Worm (Caenorhabditis elegans): ENCODE measurements around the gene ddr-1.

DNA sequence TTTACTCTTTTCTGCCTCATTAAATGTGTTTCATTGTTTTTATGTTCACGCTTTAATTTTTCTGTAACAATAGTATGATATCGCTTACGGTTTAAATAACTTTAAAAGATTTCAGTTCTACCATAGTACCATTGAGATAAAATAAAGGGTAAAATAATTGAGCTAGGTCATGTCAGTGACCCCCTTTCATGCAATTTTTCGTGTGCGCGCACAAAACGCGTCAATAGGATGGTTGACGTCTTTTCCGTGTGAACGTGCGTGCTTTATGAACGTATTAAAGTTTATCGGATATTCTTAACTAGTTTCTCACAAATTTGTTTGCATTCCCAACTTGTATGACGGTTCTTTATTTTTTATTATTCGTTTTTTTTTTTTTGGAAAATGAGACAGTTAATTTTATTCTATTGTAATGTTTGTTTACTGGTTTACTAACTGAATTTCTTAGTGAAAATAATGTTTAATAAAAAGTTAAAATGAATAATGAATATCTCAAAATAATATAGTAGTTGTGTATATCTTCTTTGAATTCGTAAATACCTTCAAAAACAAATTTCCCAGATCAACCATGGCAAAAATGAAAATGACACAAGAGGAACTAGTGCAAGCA lies 25.0 kb downstream of the ddr-1 start, which contains the start of gene C25F6.1:
- no peak for TF ChIP-seq him-1 (tag; optimal IDR thresholded peaks at IDR 0.05)
- no peak for TF ChIP-seq W03F9.2 (tag; optimal IDR thresholded peaks at IDR 0.05)
